Fruit fly (Drosophila melanogaster) whole organism, embryonic: ENCODE measurements around the gene CG15143.

Experiments used
- Antp ChIP-seq: fragments of 200-800 bp; sonication (Bioruptor generic); optimal IDR thresholded peaks from 3 replicates; lab custom pipeline; 2016; ENCODE audit warnings: missing biosample characterization, missing genetic modification characterization
- CG10147 ChIP-seq: fragments of 200-800 bp; sonication (Bioruptor generic); optimal IDR thresholded peaks from 2 replicates; lab custom pipeline; 2019; ENCODE audit warnings: missing biosample characterization, mild to moderate bottlenecking, missing genetic modification characterization, moderate library complexity
- CG11085 ChIP-seq: fragments of 200-800 bp; sonication (Bioruptor generic); IDR thresholded peaks from 2 replicates; pipeline ENCODE4 v1.3.6; 2022; ENCODE audit warnings: missing biosample characterization, missing genetic modification characterization
- CG11093 ChIP-seq: fragments of 200-800 bp; sonication (Bioruptor generic); IDR thresholded peaks from 3 replicates; pipeline ENCODE4 v1.3.6; 2022; ENCODE audit warnings: missing biosample characterization, missing genetic modification characterization
- CG12769 ChIP-seq: fragments of 200-800 bp; sonication (Bioruptor generic); optimal IDR thresholded peaks from 2 replicates; lab custom pipeline; 2019; ENCODE audit warnings: missing biosample characterization, mild to moderate bottlenecking, missing genetic modification characterization, moderate library complexity
- CG13624 ChIP-seq: fragments of 200-800 bp; sonication (Bioruptor generic); optimal IDR thresholded peaks from 2 replicates; lab custom pipeline; 2016; ENCODE audit warnings: missing biosample characterization, missing genetic modification characterization
- CG15269 ChIP-seq: fragments of 200-800 bp; sonication (Bioruptor generic); optimal IDR thresholded peaks from 2 replicates; lab custom pipeline; 2018; ENCODE audit warnings: missing biosample characterization, mild to moderate bottlenecking, missing genetic modification characterization, moderate library complexity
- CG1603 ChIP-seq: fragments of 200-800 bp; sonication (Bioruptor generic); optimal IDR thresholded peaks from 2 replicates; lab custom pipeline; 2019; ENCODE audit warnings: missing biosample characterization, mild to moderate bottlenecking, missing genetic modification characterization, moderate library complexity
- CG17328 ChIP-seq: fragments of 200-800 bp; sonication (Bioruptor generic); IDR thresholded peaks from 2 replicates; pipeline ENCODE4 v1.3.6; 2022; ENCODE audit warnings: missing biosample characterization, missing genetic modification characterization
- CG17359 ChIP-seq: fragments of 200-800 bp; sonication (Bioruptor generic); optimal IDR thresholded peaks from 3 replicates; lab custom pipeline; 2018; ENCODE audit warnings: missing biosample characterization, mild to moderate bottlenecking, missing genetic modification characterization, moderate library complexity
- CG1792 ChIP-seq: fragments of 200-800 bp; sonication (Bioruptor generic); optimal IDR thresholded peaks from 2 replicates; lab custom pipeline; 2016; ENCODE audit warnings: missing biosample characterization, missing genetic modification characterization
- CG3407 ChIP-seq: fragments of 200-800 bp; sonication (Bioruptor generic); optimal IDR thresholded peaks from 2 replicates; lab custom pipeline; 2018; ENCODE audit warnings: missing biosample characterization, mild to moderate bottlenecking, missing genetic modification characterization
- CG4404 ChIP-seq: fragments of 200-800 bp; sonication (Bioruptor generic); IDR thresholded peaks from 2 replicates; pipeline ENCODE4 v1.3.6; 2022; ENCODE audit warnings: missing biosample characterization, missing genetic modification characterization
- CG6654 ChIP-seq: fragments of 200-800 bp; sonication (Bioruptor generic); optimal IDR thresholded peaks from 2 replicates; lab custom pipeline; 2017; ENCODE audit warnings: missing biosample characterization, mild to moderate bottlenecking, missing genetic modification characterization
- CG6683 ChIP-seq: fragments of 200-800 bp; sonication (Bioruptor generic); optimal IDR thresholded peaks from 2 replicates; lab custom pipeline; 2017; ENCODE audit warnings: missing biosample characterization, mild to moderate bottlenecking, missing genetic modification characterization, missing genetic modification reagents
- CG7963 ChIP-seq: fragments of 200-800 bp; sonication (Bioruptor generic); IDR thresholded peaks from 3 replicates; pipeline ENCODE4 v1.3.6; 2022; ENCODE audit warnings: missing biosample characterization, missing genetic modification characterization; ENCODE audit not compliant: partially characterized antibody
- CG8765 ChIP-seq: fragments of 200-800 bp; sonication (Bioruptor generic); IDR thresholded peaks from 2 replicates; pipeline ENCODE4 v1.3.6; 2022; ENCODE audit warnings: missing biosample characterization, missing genetic modification characterization
- Dbx ChIP-seq: fragments of 200-800 bp; sonication (Bioruptor generic); IDR thresholded peaks from 3 replicates; pipeline ENCODE4 v1.3.6; 2022; ENCODE audit warnings: missing biosample characterization, missing genetic modification characterization
- Ets97D ChIP-seq: fragments of 200-800 bp; sonication (Bioruptor generic); optimal IDR thresholded peaks from 3 replicates; lab custom pipeline; 2016; ENCODE audit warnings: missing biosample characterization, missing genetic modification characterization
- Fer2 ChIP-seq: fragments of 200-800 bp; sonication (Bioruptor generic); optimal IDR thresholded peaks from 2 replicates; lab custom pipeline; 2018; ENCODE audit warnings: missing biosample characterization, mild to moderate bottlenecking, missing genetic modification characterization, moderate library complexity
- HLH3B ChIP-seq: fragments of 200-800 bp; sonication (Bioruptor generic); IDR thresholded peaks from 2 replicates; pipeline ENCODE4 v1.3.6; 2022; ENCODE audit warnings: missing biosample characterization, missing genetic modification characterization
- Hand ChIP-seq: fragments of 200-800 bp; sonication (Bioruptor generic); optimal IDR thresholded peaks from 2 replicates; lab custom pipeline; 2017; ENCODE audit warnings: mild to moderate bottlenecking, missing biosample characterization, missing genetic modification reagents, missing genetic modification characterization
- Hr3 ChIP-seq: fragments of 200-800 bp; sonication (Bioruptor generic); optimal IDR thresholded peaks from 3 replicates; lab custom pipeline; 2016; ENCODE audit warnings: missing biosample characterization, missing genetic modification characterization
- Hr39 ChIP-seq: fragments of >200 bp; optimal IDR thresholded peaks from 2 replicates; lab custom pipeline; 2017
- Hr51 ChIP-seq, 2 experiments: fragments of 200-800 bp; sonication (Bioruptor generic); optimal IDR thresholded peaks; 2 replicates in 1 of 2; 3 replicates in 1 of 2; lab custom pipeline; 2016 to 2018; ENCODE audit warnings: missing biosample characterization in 2 of 2, missing genetic modification characterization in 2 of 2, mild to moderate bottlenecking in 1 of 2, moderate library complexity in 1 of 2
- Jarid2 ChIP-seq: fragments of 200-800 bp; sonication (Bioruptor generic); optimal IDR thresholded peaks from 3 replicates; lab custom pipeline; 2017; ENCODE audit warnings: mild to moderate bottlenecking, missing biosample characterization, missing genetic modification reagents, missing genetic modification characterization
- Nf-YB ChIP-seq: fragments of 200-800 bp; sonication (Bioruptor generic); optimal IDR thresholded peaks from 3 replicates; lab custom pipeline; 2019; ENCODE audit warnings: missing biosample characterization, mild to moderate bottlenecking, missing genetic modification characterization, moderate library complexity
- NfI ChIP-seq: fragments of 200-800 bp; sonication (Bioruptor generic); optimal IDR thresholded peaks from 3 replicates; lab custom pipeline; 2018; ENCODE audit warnings: missing biosample characterization, mild to moderate bottlenecking, missing genetic modification characterization, moderate library complexity
- Scr ChIP-seq: fragments of 200-800 bp; sonication (Bioruptor generic); IDR thresholded peaks from 2 replicates; pipeline ENCODE4 v1.3.6; 2022; ENCODE audit warnings: missing biosample characterization, missing genetic modification characterization; ENCODE audit not compliant: partially characterized antibody
- Sox102F ChIP-seq: fragments of 200-800 bp; sonication (Bioruptor generic); optimal IDR thresholded peaks from 2 replicates; lab custom pipeline; 2018; ENCODE audit warnings: missing biosample characterization, mild to moderate bottlenecking, missing genetic modification characterization, moderate library complexity
- Spps ChIP-seq: fragments of 200-800 bp; sonication (Bioruptor generic); optimal IDR thresholded peaks from 2 replicates; lab custom pipeline; 2018; ENCODE audit warnings: missing biosample characterization, mild to moderate bottlenecking, missing genetic modification characterization
- ato ChIP-seq: fragments of 200-800 bp; sonication (Bioruptor generic); IDR thresholded peaks from 2 replicates; pipeline ENCODE4 v1.3.6; 2022; ENCODE audit warnings: missing biosample characterization, missing genetic modification characterization; ENCODE audit not compliant: partially characterized antibody
- bowl ChIP-seq: fragments of 200-800 bp; sonication (Bioruptor generic); IDR thresholded peaks from 2 replicates; pipeline ENCODE4 v1.3.6; 2022; ENCODE audit warnings: missing biosample characterization, missing genetic modification characterization
- caup ChIP-seq: fragments of 200-800 bp; sonication (Bioruptor generic); optimal IDR thresholded peaks from 3 replicates; lab custom pipeline; 2017; ENCODE audit warnings: missing biosample characterization, mild to moderate bottlenecking, missing genetic modification characterization, moderate library complexity; ENCODE audit not compliant: severe bottlenecking
- chif ChIP-seq, 2 experiments: fragments of 200-800 bp; sonication (Bioruptor generic); optimal IDR thresholded peaks; 3 replicates each; lab custom pipeline; 2016; ENCODE audit warnings: missing biosample characterization in 2 of 2, missing genetic modification characterization in 2 of 2
- corto ChIP-seq: fragments of 200-800 bp; sonication (Bioruptor generic); optimal IDR thresholded peaks from 2 replicates; lab custom pipeline; 2016; ENCODE audit warnings: missing biosample characterization, mild to moderate bottlenecking, missing genetic modification characterization, moderate library complexity
- crol ChIP-seq: fragments of 200-800 bp; sonication (Bioruptor generic); IDR thresholded peaks from 2 replicates; pipeline ENCODE4 v1.3.6; 2022; ENCODE audit warnings: missing biosample characterization, missing genetic modification characterization
- grau ChIP-seq: fragments of 200-800 bp; optimal IDR thresholded peaks from 3 replicates; lab custom pipeline; 2019; ENCODE audit warnings: missing biosample characterization, mild to moderate bottlenecking, missing genetic modification characterization, moderate library complexity
- gsb ChIP-seq: fragments of 200-800 bp; sonication (Bioruptor generic); IDR thresholded peaks from 2 replicates; pipeline ENCODE4 v1.3.6; 2022; ENCODE audit warnings: missing biosample characterization, missing genetic modification characterization
- jing ChIP-seq: fragments of 200-800 bp; sonication (Bioruptor generic); optimal IDR thresholded peaks from 2 replicates; lab custom pipeline; 2018; ENCODE audit warnings: missing biosample characterization, mild to moderate bottlenecking, missing genetic modification characterization
- jumu ChIP-seq: fragments of 200-800 bp; sonication (Bioruptor generic); optimal IDR thresholded peaks from 3 replicates; lab custom pipeline; 2016; ENCODE audit warnings: missing biosample characterization, missing genetic modification characterization
- lola ChIP-seq, 3 experiments: fragments of >200 bp in 2 of 3; fragments of 200-800 bp in 1 of 3; sonication (Bioruptor generic) in 1 of 3; optimal IDR thresholded peaks; 2 replicates each; lab custom pipeline; 2017 to 2019; ENCODE audit warnings: missing biosample characterization in 3 of 3, missing genetic modification characterization in 3 of 3, mild to moderate bottlenecking in 1 of 3, moderate library complexity in 1 of 3
- phol ChIP-seq: fragments of 200-800 bp; sonication (Bioruptor generic); optimal IDR thresholded peaks from 3 replicates; lab custom pipeline; 2018; ENCODE audit warnings: missing biosample characterization, mild to moderate bottlenecking, missing genetic modification characterization, moderate library complexity
- seq ChIP-seq: fragments of 200-800 bp; sonication (Bioruptor generic); IDR thresholded peaks from 2 replicates; pipeline ENCODE4 v1.3.6; 2022; ENCODE audit warnings: missing biosample characterization, missing genetic modification characterization
- tin ChIP-seq: fragments of 200-800 bp; sonication (Bioruptor generic); optimal IDR thresholded peaks from 3 replicates; lab custom pipeline; 2016; ENCODE audit warnings: missing biosample characterization, missing genetic modification characterization
- trem ChIP-seq: fragments of 200-800 bp; optimal IDR thresholded peaks from 3 replicates; lab custom pipeline; 2019; ENCODE audit warnings: missing biosample characterization, mild to moderate bottlenecking, missing genetic modification characterization, moderate library complexity
- vnd ChIP-seq: fragments of 200-800 bp; sonication (Bioruptor generic); IDR thresholded peaks from 3 replicates; pipeline ENCODE4 v1.3.6; 2022; ENCODE audit warnings: missing biosample characterization, missing genetic modification characterization; ENCODE audit not compliant: partially characterized antibody
- vvl ChIP-seq: fragments of 200-800 bp; sonication (Bioruptor generic); IDR thresholded peaks from 2 replicates; pipeline ENCODE4 v1.3.6; 2022; ENCODE audit warnings: missing biosample characterization, missing genetic modification characterization
- zen ChIP-seq: fragments of 200-800 bp; sonication (Bioruptor generic); optimal IDR thresholded peaks from 3 replicates; lab custom pipeline; 2018; ENCODE audit warnings: missing biosample characterization, mild to moderate bottlenecking, missing genetic modification characterization, moderate library complexity

CG15143 gene

DNA sequence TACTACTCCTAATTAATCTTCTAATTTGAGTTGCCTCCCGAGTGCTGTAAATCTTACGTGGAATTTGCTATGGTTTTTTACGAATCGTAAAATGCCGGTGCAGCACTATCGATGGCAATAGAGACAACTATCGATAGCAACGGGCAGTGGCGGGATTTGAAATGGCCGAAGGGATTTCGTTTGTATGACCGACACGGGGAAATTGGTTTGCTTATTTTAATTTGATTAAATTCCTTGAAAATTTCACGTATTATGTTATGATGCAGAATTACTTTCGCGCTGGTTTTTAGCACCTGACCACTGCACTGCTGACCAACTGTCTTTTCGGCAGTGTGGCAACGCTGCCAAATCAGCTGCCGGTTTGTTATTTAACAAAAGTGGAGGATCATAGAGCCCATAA, 40.2 kb downstream of the CG15143 start, which contains the start of the genes GCS2beta and CG5131 (continued):
- TF ChIP-seq Sox102F (GFP tag; lab: Kevin White, UChicago) = peak; percentile 93
- peak; percentile 96 for TF ChIP-seq CG13624
- TF ChIP-seq Antp (GFP tag; lab: Kevin White, UChicago) = peak; percentile 99
- TF ChIP-seq seq = peak; percentile 91
- TF ChIP-seq CG8765 (GFP tag; lab: Robert Waterston, UW) = peak; percentile 83
- TF ChIP-seq Dbx (GFP tag; lab: Robert Waterston, UW) = peak; percentile 95
- TF ChIP-seq zen (tag; lab: Kevin White, UChicago) = peak; percentile 86
- peak; percentile 85 for TF ChIP-seq CG10147 (GFP tag; lab: Kevin White, UChicago)
- TF ChIP-seq NfI = peak; percentile 95
- peak; percentile 89 for TF ChIP-seq vnd (GFP tag; lab: Robert Waterston, UW)
- peak; percentile 89 for TF ChIP-seq CG15269
- TF ChIP-seq Hand = peak; percentile 25
- peak; percentile 92 for TF ChIP-seq CG11085 (GFP tag; lab: Robert Waterston, UW)
- TF ChIP-seq HLH3B (GFP tag; lab: Robert Waterston, UW) = peak; percentile 91
- TF ChIP-seq CG6683 = peak; percentile 78
- TF ChIP-seq jing = peak; percentile 87
- peak; percentile 98 for TF ChIP-seq CG12769 (tag; lab: Kevin White, UChicago)
- TF ChIP-seq CG11093 (GFP tag; lab: Robert Waterston, UW) = peak; percentile 84
- peak; percentile 95 for TF ChIP-seq vvl (GFP tag; lab: Robert Waterston, UW)
- peak; percentile 92 for TF ChIP-seq Ets97D (GFP tag; lab: Kevin White, UChicago)
- peak; percentile 90 for TF ChIP-seq caup (GFP tag; lab: Kevin White, UChicago)
- TF ChIP-seq Fer2 = peak; percentile 85
- TF ChIP-seq CG17328 = peak; percentile 90
- peak; percentile 89 for TF ChIP-seq gsb (GFP tag; lab: Robert Waterston, UW)
- peak; percentile 95 for TF ChIP-seq phol (tag; lab: Kevin White, UChicago)
- TF ChIP-seq jumu (GFP tag; lab: Kevin White, UChicago) = peak; percentile 98
- peak; percentile 56 for TF ChIP-seq Spps (tag; lab: Kevin White, UChicago)
- no peak for TF ChIP-seq Hr39 (lab: Kevin White, UChicago)
- peak; percentile 41; the same call in 1 of the 2 replicates for TF ChIP-seq crol (GFP tag; lab: Robert Waterston, UW)
- peak; percentile 91 for TF ChIP-seq CG4404 (GFP tag; lab: Robert Waterston, UW)
- TF ChIP-seq grau (tag; lab: Kevin White, UChicago) = peak; percentile 92
- peak in 1 of 3 experiments; percentile 84 for TF ChIP-seq lola (GFP tag; optimal IDR thresholded peaks at IDR 0.05; lab: Kevin White, UChicago)
- peak; percentile 95 to 96 for TF ChIP-seq chif (GFP tag; optimal IDR thresholded peaks at IDR 0.05; lab: Kevin White, UChicago)
- TF ChIP-seq Scr (GFP tag; lab: Robert Waterston, UW) = peak; percentile 93
- peak; percentile 94 for TF ChIP-seq Hr3 (GFP tag; lab: Kevin White, UChicago)
- peak; percentile 95 for TF ChIP-seq tin
- TF ChIP-seq corto (GFP tag; lab: Kevin White, UChicago) = peak; percentile 48
- peak; percentile 61 for TF ChIP-seq Nf-YB (GFP tag; lab: Kevin White, UChicago)
- TF ChIP-seq Hr51 (GFP tag; optimal IDR thresholded peaks at IDR 0.05; lab: Kevin White, UChicago) = peak; percentile 90 to 95
- peak; percentile 93 for TF ChIP-seq CG1792 (GFP tag; lab: Kevin White, UChicago)
- peak; percentile 71; the same call in 1 of the 2 replicates for TF ChIP-seq bowl (GFP tag; lab: Robert Waterston, UW)
- peak; percentile 72 for TF ChIP-seq CG6654 (GFP tag; lab: Kevin White, UChicago)
- peak; percentile 88 for TF ChIP-seq CG17359 (tag; lab: Kevin White, UChicago)
- peak; percentile 55; the same call in 2 of the 3 replicates for TF ChIP-seq CG7963 (GFP tag; lab: Robert Waterston, UW)
- TF ChIP-seq CG1603 (tag; lab: Kevin White, UChicago) = peak; percentile 97
- TF ChIP-seq CG3407 (GFP tag; lab: Kevin White, UChicago) = peak; percentile 78
- peak; percentile 75 for TF ChIP-seq ato (GFP tag; lab: Robert Waterston, UW)
- TF ChIP-seq Jarid2 (GFP tag; lab: Kevin White, UChicago) = peak; percentile 67
- peak; percentile 90 for TF ChIP-seq trem (tag; lab: Kevin White, UChicago)
